Worm (Caenorhabditis elegans): Measurements from ENCODE around the gene hxk-3.

Gene hxk-3

ce11 chrIV:1455006-1455405 is 42.4 kb upstream of the hxk-3 start (continued):
- TF ChIP-seq zfp-3 (GFP tag; conservative IDR thresholded peaks at IDR 0.05) (no peak), dpl-1 (GFP tag; optimal IDR thresholded peaks at IDR 0.05) (no peak), fos-1 (tag; optimal IDR thresholded peaks at IDR 0.05) (no peak), mdt-29 (GFP tag; IDR thresholded peaks at IDR 0.05) (no peak), rbr-2 (tag; optimal IDR thresholded peaks at IDR 0.05) (no peak), nhr-111 (GFP tag; optimal IDR thresholded peaks at IDR 0.05) (no peak), php-3 (GFP tag; IDR thresholded peaks at IDR 0.05) (0 out of 2 replicates have a peak, but pooled peaks have one; percentile 16), nhr-6 (tag; optimal IDR thresholded peaks at IDR 0.05) (peak; percentile 73), nhr-48 (tag; optimal IDR thresholded peaks at IDR 0.05) (no peak), zfp-2 (tag; optimal IDR thresholded peaks at IDR 0.05) (no peak), lin-29 (GFP tag; IDR thresholded peaks at IDR 0.05) (no peak), T20F7.1 (GFP tag; optimal IDR thresholded peaks at IDR 0.05) (no peak), madf-9 (GFP tag; conservative IDR thresholded peaks at IDR 0.05) (no peak), hlh-30 (tag; optimal IDR thresholded peaks at IDR 0.05; ENCODE audit: insufficient read depth) (peak; percentile 73), F37D6.2 (tag; optimal IDR thresholded peaks at IDR 0.05) (no peak), ctbp-1 (GFP tag; IDR thresholded peaks at IDR 0.05) (no peak), mxl-2 (GFP tag; conservative IDR thresholded peaks at IDR 0.05) (peak; percentile 60), daf-16 (GFP tag; optimal IDR thresholded peaks at IDR 0.05) (no peak), daf-16 (tag; optimal IDR thresholded peaks at IDR 0.05) (peak; percentile 56), lin-39 (tag; optimal IDR thresholded peaks at IDR 0.05) (no peak), hmg-1.1 (GFP tag; IDR thresholded peaks at IDR 0.05) (no peak), Y105C5A.15 (GFP tag; IDR thresholded peaks at IDR 0.05) (no peak), set-16 (GFP tag; IDR thresholded peaks at IDR 0.05) (no peak), spr-3 (GFP tag; optimal IDR thresholded peaks at IDR 0.05) (no peak), Y5F2A.4 (GFP tag; optimal IDR thresholded peaks at IDR 0.05) (no peak), nhr-25 (tag; optimal IDR thresholded peaks at IDR 0.05; ENCODE audit: borderline replicate concordance, insufficient read depth) (no peak), ces-1 (GFP tag; optimal IDR thresholded peaks at IDR 0.05) (no peak), nhr-76 (tag; optimal IDR thresholded peaks at IDR 0.05) (no peak), lim-7 (GFP tag; IDR thresholded peaks at IDR 0.05) (no peak), tag-97 (GFP tag; IDR thresholded peaks at IDR 0.05) (no peak), ceh-62 (tag; optimal IDR thresholded peaks at IDR 0.05) (no peak), sdz-12 (GFP tag; optimal IDR thresholded peaks at IDR 0.05) (no peak), daf-19 (GFP tag; conservative IDR thresholded peaks at IDR 0.05) (no peak), arid-1 (GFP tag; conservative IDR thresholded peaks at IDR 0.05) (0 out of 2 replicates have a peak, but pooled peaks have one; percentile 35), lin-1 (GFP tag; IDR thresholded peaks at IDR 0.05) (no peak), duxl-1 (tag; optimal IDR thresholded peaks at IDR 0.05; ENCODE audit: poor library complexity) (no peak), egl-43 (GFP tag; IDR thresholded peaks at IDR 0.05) (0 out of 2 replicates have a peak, but pooled peaks have one; percentile 43), fkh-10 (GFP tag; optimal IDR thresholded peaks at IDR 0.05) (no peak), F10B5.3 (tag; optimal IDR thresholded peaks at IDR 0.05) (no peak), skn-1 (tag; optimal IDR thresholded peaks at IDR 0.05) (no peak), snpc-1.2 (GFP tag; IDR thresholded peaks at IDR 0.05) (no peak), aly-2 (tag; optimal IDR thresholded peaks at IDR 0.05) (no peak), lin-15B (tag; optimal IDR thresholded peaks at IDR 0.05) (no peak), lsy-2 (tag; optimal IDR thresholded peaks at IDR 0.05) (no peak), F49E8.2 (tag; optimal IDR thresholded peaks at IDR 0.05; ENCODE audit: borderline replicate concordance) (no peak), ztf-11 (tag; optimal IDR thresholded peaks at IDR 0.05) (no peak), egl-27 (tag; optimal IDR thresholded peaks at IDR 0.05) (no peak), tra-1 (GFP tag; IDR thresholded peaks at IDR 0.05) (no peak), nhr-41 (GFP tag; IDR thresholded peaks at IDR 0.05) (no peak), Y48G9A.11 (GFP tag; IDR thresholded peaks at IDR 0.05) (no peak), lir-3 (tag; optimal IDR thresholded peaks at IDR 0.05) (no peak), snpc-4 (tag; optimal IDR thresholded peaks at IDR 0.05) (no peak)

Data from whole organism, L4 larva.